Fruit fly (Drosophila melanogaster) whole organism, embryonic: ENCODE data around the gene trbl.

Experiments
- BtbVII ChIP-seq: fragments of 200-800 bp; sonication (Bioruptor generic); optimal IDR thresholded peaks from 3 replicates; lab custom pipeline; 2017; ENCODE audit warnings: missing biosample characterization, mild to moderate bottlenecking, missing genetic modification characterization
- CG10654 ChIP-seq: fragments of 200-800 bp; sonication (Bioruptor generic); optimal IDR thresholded peaks from 2 replicates; lab custom pipeline; 2016; ENCODE audit warnings: missing biosample characterization, missing genetic modification characterization
- CG10979 ChIP-seq: fragments of 200-800 bp; sonication (Bioruptor generic); optimal IDR thresholded peaks from 2 replicates; lab custom pipeline; 2018; ENCODE audit warnings: missing biosample characterization, mild to moderate bottlenecking, missing genetic modification characterization, moderate library complexity
- CG11723 ChIP-seq: fragments of 200-800 bp; sonication (Bioruptor generic); optimal IDR thresholded peaks from 2 replicates; lab custom pipeline; 2017; ENCODE audit warnings: missing biosample characterization, mild to moderate bottlenecking, missing genetic modification characterization
- CG13296 ChIP-seq: fragments of 200-800 bp; sonication (Bioruptor generic); optimal IDR thresholded peaks from 3 replicates; lab custom pipeline; 2018; ENCODE audit warnings: missing biosample characterization, mild to moderate bottlenecking, missing genetic modification characterization
- CG13624 ChIP-seq: fragments of 200-800 bp; sonication (Bioruptor generic); optimal IDR thresholded peaks from 2 replicates; lab custom pipeline; 2016; ENCODE audit warnings: missing biosample characterization, missing genetic modification characterization
- CG14014 ChIP-seq: fragments of 200-800 bp; sonication (Bioruptor generic); IDR thresholded peaks from 2 replicates; pipeline ENCODE4 v1.3.6; 2022; ENCODE audit warnings: missing biosample characterization, missing genetic modification characterization
- CG1529 ChIP-seq: fragments of 200-800 bp; sonication (Bioruptor generic); optimal IDR thresholded peaks from 3 replicates; lab custom pipeline; 2018; ENCODE audit warnings: missing biosample characterization, missing genetic modification characterization
- CG1603 ChIP-seq: fragments of 200-800 bp; sonication (Bioruptor generic); optimal IDR thresholded peaks from 2 replicates; lab custom pipeline; 2019; ENCODE audit warnings: missing biosample characterization, mild to moderate bottlenecking, missing genetic modification characterization, moderate library complexity
- CG16779 ChIP-seq: fragments of 200-800 bp; sonication (Bioruptor generic); IDR thresholded peaks from 2 replicates; pipeline ENCODE4 v1.3.6; 2022; ENCODE audit warnings: missing biosample characterization, missing genetic modification characterization
- CG2678 ChIP-seq: fragments of 200-800 bp; sonication (Bioruptor generic); optimal IDR thresholded peaks from 3 replicates; lab custom pipeline; 2019; ENCODE audit warnings: missing biosample characterization, mild to moderate bottlenecking, missing genetic modification characterization, moderate library complexity
- CG32532 ChIP-seq: fragments of 200-800 bp; sonication (Bioruptor generic); IDR thresholded peaks from 2 replicates; pipeline ENCODE4 v1.3.6; 2022; ENCODE audit warnings: missing biosample characterization, missing genetic modification characterization
- CG32772 ChIP-seq: fragments of 200-800 bp; sonication (Bioruptor generic); IDR thresholded peaks from 2 replicates; pipeline ENCODE4 v1.3.6; 2022; ENCODE audit warnings: missing biosample characterization, missing genetic modification characterization
- CG4328 ChIP-seq: fragments of 200-800 bp; sonication (Bioruptor generic); optimal IDR thresholded peaks from 3 replicates; lab custom pipeline; 2017; ENCODE audit warnings: missing biosample characterization, missing genetic modification reagents, missing genetic modification characterization
- CG4617 ChIP-seq: fragments of 200-800 bp; sonication (Bioruptor generic); optimal IDR thresholded peaks from 3 replicates; lab custom pipeline; 2016; ENCODE audit warnings: missing biosample characterization, missing genetic modification characterization, borderline replicate concordance
- CG6254 ChIP-seq: fragments of 200-800 bp; sonication (Bioruptor generic); optimal IDR thresholded peaks from 3 replicates; lab custom pipeline; 2017; ENCODE audit warnings: mild to moderate bottlenecking, missing biosample characterization, missing genetic modification reagents, missing genetic modification characterization
- CG6854 ChIP-seq: fragments of 200-800 bp; sonication (Bioruptor generic); optimal IDR thresholded peaks from 3 replicates; lab custom pipeline; 2017; ENCODE audit warnings: missing biosample characterization, mild to moderate bottlenecking, missing genetic modification characterization
- CG7271 ChIP-seq: fragments of 200-800 bp; sonication (Bioruptor generic); optimal IDR thresholded peaks from 2 replicates; lab custom pipeline; 2018; ENCODE audit warnings: missing biosample characterization, mild to moderate bottlenecking, missing genetic modification characterization, moderate library complexity
- CG8281 ChIP-seq: fragments of 200-800 bp; sonication (Bioruptor generic); optimal IDR thresholded peaks from 2 replicates; lab custom pipeline; 2018; ENCODE audit warnings: missing biosample characterization, mild to moderate bottlenecking, missing genetic modification characterization, moderate library complexity
- CG8388 ChIP-seq: fragments of 200-800 bp; sonication (Bioruptor generic); optimal IDR thresholded peaks from 2 replicates; lab custom pipeline; 2019; ENCODE audit warnings: missing biosample characterization, mild to moderate bottlenecking, missing genetic modification characterization, moderate library complexity
- CG9817 ChIP-seq: fragments of 200-800 bp; sonication (Bioruptor generic); optimal IDR thresholded peaks from 2 replicates; lab custom pipeline; 2018; ENCODE audit warnings: missing biosample characterization, mild to moderate bottlenecking, missing genetic modification characterization, moderate library complexity
- ERR ChIP-seq: fragments of 200-800 bp; sonication (Bioruptor generic); optimal IDR thresholded peaks from 2 replicates; lab custom pipeline; 2016; ENCODE audit warnings: missing biosample characterization, missing genetic modification characterization
- Fer2 ChIP-seq: fragments of 200-800 bp; sonication (Bioruptor generic); optimal IDR thresholded peaks from 2 replicates; lab custom pipeline; 2018; ENCODE audit warnings: missing biosample characterization, mild to moderate bottlenecking, missing genetic modification characterization, moderate library complexity
- Gsc ChIP-seq: fragments of 200-800 bp; sonication (Bioruptor generic); IDR thresholded peaks from 2 replicates; pipeline ENCODE4 v1.3.6; 2022; ENCODE audit warnings: missing biosample characterization, missing genetic modification characterization
- HLH3B ChIP-seq: fragments of 200-800 bp; sonication (Bioruptor generic); IDR thresholded peaks from 2 replicates; pipeline ENCODE4 v1.3.6; 2022; ENCODE audit warnings: missing biosample characterization, missing genetic modification characterization
- HLHmδ ChIP-seq: fragments of 200-800 bp; sonication (Bioruptor generic); optimal IDR thresholded peaks from 2 replicates; lab custom pipeline; 2018; ENCODE audit warnings: missing biosample characterization, mild to moderate bottlenecking, missing genetic modification characterization, moderate library complexity
- Hr3 ChIP-seq: fragments of 200-800 bp; sonication (Bioruptor generic); optimal IDR thresholded peaks from 3 replicates; lab custom pipeline; 2016; ENCODE audit warnings: missing biosample characterization, missing genetic modification characterization
- Lhr ChIP-seq: fragments of 200-800 bp; sonication (Bioruptor generic); optimal IDR thresholded peaks from 3 replicates; lab custom pipeline; 2017; ENCODE audit warnings: mild to moderate bottlenecking, missing biosample characterization, missing genetic modification reagents, missing genetic modification characterization
- Med ChIP-seq: fragments of 200-800 bp; sonication (Bioruptor generic); peaks from one replicate; lab custom pipeline; 2016; ENCODE audit warnings: missing biosample characterization, missing genetic modification characterization, mild to moderate bottlenecking, inconsistent platforms, moderate library complexity
- NC2α ChIP-seq: fragments of 200-800 bp; sonication (Bioruptor generic); optimal IDR thresholded peaks from 2 replicates; lab custom pipeline; 2016; ENCODE audit warnings: missing biosample characterization, missing genetic modification characterization
- Opbp ChIP-seq: fragments of 200-800 bp; sonication (Bioruptor generic); IDR thresholded peaks from 3 replicates; pipeline ENCODE4 v1.3.6; 2022; ENCODE audit warnings: missing biosample characterization, missing genetic modification characterization; ENCODE audit not compliant: partially characterized antibody
- Scr ChIP-seq: fragments of 200-800 bp; sonication (Bioruptor generic); IDR thresholded peaks from 2 replicates; pipeline ENCODE4 v1.3.6; 2022; ENCODE audit warnings: missing biosample characterization, missing genetic modification characterization; ENCODE audit not compliant: partially characterized antibody
- al ChIP-seq: fragments of 200-800 bp; sonication (Bioruptor generic); IDR thresholded peaks from 2 replicates; pipeline ENCODE4 v1.3.6; 2022; ENCODE audit warnings: missing biosample characterization, missing genetic modification characterization
- ash1 ChIP-seq: fragments of 200-800 bp; sonication (Bioruptor generic); optimal IDR thresholded peaks from 2 replicates; lab custom pipeline; 2018; ENCODE audit warnings: missing biosample characterization, mild to moderate bottlenecking, missing genetic modification characterization
- az2 ChIP-seq: fragments of 200-800 bp; sonication (Bioruptor generic); optimal IDR thresholded peaks from 3 replicates; lab custom pipeline; 2016; ENCODE audit warnings: missing biosample characterization, missing genetic modification characterization
- cato ChIP-seq: fragments of 200-800 bp; sonication (Bioruptor generic); optimal IDR thresholded peaks from 2 replicates; lab custom pipeline; 2016; ENCODE audit warnings: missing biosample characterization, missing genetic modification characterization, borderline replicate concordance
- chif ChIP-seq, 2 experiments: fragments of 200-800 bp; sonication (Bioruptor generic); optimal IDR thresholded peaks; 3 replicates each; lab custom pipeline; 2016; ENCODE audit warnings: missing biosample characterization in 2 of 2, missing genetic modification characterization in 2 of 2
- crp ChIP-seq, 2 experiments: fragments of 200-800 bp; sonication (Bioruptor generic); optimal IDR thresholded peaks; 2 replicates in 1 of 2; 3 replicates in 1 of 2; lab custom pipeline; 2017; ENCODE audit warnings: missing biosample characterization in 2 of 2, missing genetic modification characterization in 2 of 2, mild to moderate bottlenecking in 1 of 2, moderate library complexity in 1 of 2
- da ChIP-seq: fragments of 200-800 bp; sonication (Bioruptor generic); optimal IDR thresholded peaks from 2 replicates; lab custom pipeline; 2016; ENCODE audit warnings: missing biosample characterization, missing genetic modification characterization
- disco-r ChIP-seq: fragments of 200-800 bp; sonication (Bioruptor generic); optimal IDR thresholded peaks from 2 replicates; lab custom pipeline; 2016; ENCODE audit warnings: missing biosample characterization, missing genetic modification characterization
- gt ChIP-seq: fragments of 200-800 bp; sonication (Bioruptor generic); IDR thresholded peaks from 2 replicates; pipeline ENCODE4 v1.3.6; 2022; ENCODE audit warnings: missing biosample characterization, missing genetic modification characterization
- her ChIP-seq: fragments of 200-800 bp; sonication (Bioruptor generic); optimal IDR thresholded peaks from 2 replicates; lab custom pipeline; 2016; ENCODE audit warnings: missing biosample characterization, missing genetic modification characterization
- sens ChIP-seq: fragments of 200-800 bp; sonication (Bioruptor generic); peaks from one replicate; lab custom pipeline; 2016; ENCODE audit warnings: missing biosample characterization, missing genetic modification characterization
- sqz ChIP-seq: fragments of 200-800 bp; sonication (Bioruptor generic); optimal IDR thresholded peaks from 3 replicates; lab custom pipeline; 2018; ENCODE audit warnings: missing biosample characterization, mild to moderate bottlenecking, missing genetic modification characterization
- sr ChIP-seq: fragments of 200-800 bp; sonication (Bioruptor generic); IDR thresholded peaks from 3 replicates; pipeline ENCODE4 v1.3.6; 2022; ENCODE audit warnings: missing biosample characterization, missing genetic modification characterization
- unc-4 ChIP-seq: fragments of 200-800 bp; sonication (Bioruptor generic); IDR thresholded peaks from 2 replicates; pipeline ENCODE4 v1.3.6; 2022; ENCODE audit warnings: missing biosample characterization, missing genetic modification characterization; ENCODE audit not compliant: partially characterized antibody
- wdn ChIP-seq: fragments of 200-800 bp; sonication (Bioruptor generic); IDR thresholded peaks from 2 replicates; pipeline ENCODE4 v1.3.6; 2022; ENCODE audit warnings: missing biosample characterization, missing genetic modification characterization
- yki ChIP-seq: fragments of >200 bp; optimal IDR thresholded peaks from 3 replicates; lab custom pipeline; 2018

The trbl gene

dm6 chr3L:20398243-20399222, 2.9 kb downstream of the trbl start (continued):
- peak; percentile 25 for TF ChIP-seq CG7271
- no peak for TF ChIP-seq HLHmδ (GFP tag; lab: Kevin White, UChicago)
- TF ChIP-seq sr = no peak
- TF ChIP-seq Gsc (GFP tag; lab: Robert Waterston, UW) = no peak
- TF ChIP-seq az2 (GFP tag; lab: Kevin White, UChicago) = peak; percentile 83
- 0 out of 2 replicates have a peak, but pooled peaks have one; percentile 21 for TF ChIP-seq wdn (GFP tag; lab: Robert Waterston, UW)
- TF ChIP-seq Hr3 (GFP tag; lab: Kevin White, UChicago) = peak; percentile 82
- TF ChIP-seq Lhr (GFP tag; lab: Kevin White, UChicago) = peak; percentile 43
- peak; percentile 86 for TF ChIP-seq CG1529 (GFP tag; lab: Kevin White, UChicago)
- TF ChIP-seq CG4617 (GFP tag; lab: Kevin White, UChicago) = peak; percentile 32
- peak; percentile 56 to 72 for TF ChIP-seq chif (GFP tag; optimal IDR thresholded peaks at IDR 0.05; lab: Kevin White, UChicago)
- peak; percentile 93 for TF ChIP-seq Med (GFP tag; lab: Kevin White, UChicago)
- peak; percentile 84 for TF ChIP-seq CG8388
- peak; percentile 3 for TF ChIP-seq ERR (GFP tag; lab: Kevin White, UChicago)
- peak; percentile 67 for TF ChIP-seq CG4328 (GFP tag; lab: Kevin White, UChicago)
- peak; percentile 82 for TF ChIP-seq CG11723 (GFP tag; lab: Kevin White, UChicago)
- TF ChIP-seq CG1603 (tag; lab: Kevin White, UChicago) = peak; percentile 55
- peak; percentile 71 for TF ChIP-seq CG10654 (GFP tag; lab: Kevin White, UChicago)
- TF ChIP-seq ash1 = no peak
- TF ChIP-seq da (GFP tag; lab: Kevin White, UChicago) = peak; percentile 27
- peak; percentile 75 for TF ChIP-seq CG13624 (GFP tag; lab: Kevin White, UChicago)
- peak; percentile 1; the same call in 1 of the 2 replicates for TF ChIP-seq unc-4
- TF ChIP-seq CG6854 (GFP tag; lab: Kevin White, UChicago) = peak; percentile 87
- peak; percentile 42 for TF ChIP-seq NC2α (GFP tag; lab: Kevin White, UChicago)
- peak; percentile 77 for TF ChIP-seq CG32532 (GFP tag; lab: Robert Waterston, UW)
- TF ChIP-seq CG32772 (GFP tag; lab: Robert Waterston, UW) = peak; percentile 23; the same call in 1 of the 2 replicates
- TF ChIP-seq sqz (GFP tag; lab: Kevin White, UChicago) = peak; percentile 76
- peak; percentile 73 for TF ChIP-seq al (GFP tag; lab: Robert Waterston, UW)
- peak; percentile 50 for TF ChIP-seq Fer2
- TF ChIP-seq CG8281 (tag; lab: Kevin White, UChicago) = peak; percentile 70
- peak; percentile 93 for TF ChIP-seq CG2678 (tag; lab: Kevin White, UChicago)
- no peak for TF ChIP-seq Scr (GFP tag; lab: Robert Waterston, UW)
- peak; percentile 82 for TF ChIP-seq CG9817 (tag; lab: Kevin White, UChicago)
- TF ChIP-seq HLH3B = peak; percentile 72
- TF ChIP-seq gt (GFP tag; lab: Robert Waterston, UW) = no peak
- no peak for TF ChIP-seq Opbp (GFP tag; lab: Robert Waterston, UW)
- TF ChIP-seq CG10979 (tag; lab: Kevin White, UChicago) = peak; percentile 87
- TF ChIP-seq CG16779 (GFP tag; lab: Robert Waterston, UW) = no peak
- TF ChIP-seq cato = peak; percentile 64
- TF ChIP-seq CG6254 (GFP tag; lab: Kevin White, UChicago) = peak; percentile 44
- no peak for TF ChIP-seq yki (lab: Kevin White, UChicago)
- TF ChIP-seq sens (GFP tag; lab: Kevin White, UChicago) = peak; percentile 97
- TF ChIP-seq BtbVII (GFP tag; lab: Kevin White, UChicago) = peak; percentile 87
- peak; percentile 48 for TF ChIP-seq her
- TF ChIP-seq CG13296 (GFP tag; lab: Kevin White, UChicago) = peak; percentile 86
- peak; percentile 70 for TF ChIP-seq CG14014
- TF ChIP-seq disco-r = peak; percentile 72
- peak in 1 of 2 experiments; percentile 50 for TF ChIP-seq crp (GFP tag; optimal IDR thresholded peaks at IDR 0.05; lab: Kevin White, UChicago)
